Fruit fly (Drosophila melanogaster) whole organism, embryonic: ENCODE data around the gene CG15330.

Experiments
- Ada2b ChIP-seq: fragments of 200-800 bp; sonication (Bioruptor generic); IDR thresholded peaks from 2 replicates; pipeline ENCODE4 v1.3.6; 2022; ENCODE audit warnings: missing biosample characterization, missing genetic modification characterization
- Aef1 ChIP-seq: fragments of 200-800 bp; sonication (Bioruptor generic); IDR thresholded peaks from 3 replicates; pipeline ENCODE4 v1.3.6; 2022; ENCODE audit warnings: missing biosample characterization, missing genetic modification characterization
- BEAF-32 ChIP-seq: fragments of 200-800 bp; sonication (Bioruptor generic); optimal IDR thresholded peaks from 3 replicates; lab custom pipeline; 2017; ENCODE audit warnings: missing biosample characterization, missing genetic modification characterization, mild to moderate bottlenecking, moderate library complexity, missing genetic modification reagents
- Bgb ChIP-seq: fragments of 200-800 bp; sonication (Bioruptor generic); IDR thresholded peaks from 2 replicates; pipeline ENCODE4 v1.3.6; 2022; ENCODE audit warnings: missing biosample characterization, missing genetic modification characterization; ENCODE audit not compliant: partially characterized antibody
- Blimp-1 ChIP-seq: fragments of 200-800 bp; sonication (Bioruptor generic); optimal IDR thresholded peaks from 3 replicates; lab custom pipeline; 2018; ENCODE audit warnings: missing biosample characterization, missing genetic modification characterization, mild to moderate bottlenecking, moderate library complexity, missing genetic modification reagents
- BtbVII ChIP-seq: fragments of 200-800 bp; sonication (Bioruptor generic); optimal IDR thresholded peaks from 3 replicates; lab custom pipeline; 2017; ENCODE audit warnings: missing biosample characterization, mild to moderate bottlenecking, missing genetic modification characterization
- CG10267 ChIP-seq: fragments of 200-800 bp; sonication (Bioruptor generic); optimal IDR thresholded peaks from 2 replicates; lab custom pipeline; 2018; ENCODE audit warnings: missing biosample characterization, mild to moderate bottlenecking, missing genetic modification characterization, moderate library complexity
- CG10565 ChIP-seq: fragments of 200-800 bp; sonication (Bioruptor generic); optimal IDR thresholded peaks from 3 replicates; lab custom pipeline; 2016; ENCODE audit warnings: missing biosample characterization, mild to moderate bottlenecking, missing genetic modification characterization
- CG12219 ChIP-seq: fragments of 200-800 bp; sonication (Bioruptor generic); optimal IDR thresholded peaks from 3 replicates; lab custom pipeline; 2018; ENCODE audit warnings: missing biosample characterization, mild to moderate bottlenecking, missing genetic modification characterization
- CG13424 ChIP-seq: fragments of 200-800 bp; sonication (Bioruptor generic); optimal IDR thresholded peaks from 2 replicates; lab custom pipeline; 2019; ENCODE audit warnings: missing biosample characterization, mild to moderate bottlenecking, missing genetic modification characterization, moderate library complexity
- CG14860 ChIP-seq: fragments of 200-800 bp; sonication (Bioruptor generic); IDR thresholded peaks from 3 replicates; pipeline ENCODE4 v1.3.6; 2022; ENCODE audit warnings: missing biosample characterization, missing genetic modification characterization; ENCODE audit not compliant: partially characterized antibody
- CG15601 ChIP-seq: fragments of 200-800 bp; sonication (Bioruptor generic); optimal IDR thresholded peaks from 3 replicates; lab custom pipeline; 2019; ENCODE audit warnings: missing biosample characterization, mild to moderate bottlenecking, missing genetic modification characterization, moderate library complexity
- CG18599 ChIP-seq: fragments of 200-800 bp; sonication (Bioruptor generic); optimal IDR thresholded peaks from 3 replicates; lab custom pipeline; 2017; ENCODE audit warnings: missing biosample characterization, missing genetic modification characterization, mild to moderate bottlenecking, moderate library complexity, missing genetic modification reagents
- CG2129 ChIP-seq: fragments of 200-800 bp; sonication (Bioruptor generic); IDR thresholded peaks from 2 replicates; pipeline ENCODE4 v1.3.6; 2022; ENCODE audit warnings: missing biosample characterization, missing genetic modification characterization; ENCODE audit not compliant: partially characterized antibody
- CG30020 ChIP-seq: fragments of 200-800 bp; optimal IDR thresholded peaks from 2 replicates; lab custom pipeline; 2019; ENCODE audit warnings: missing biosample characterization, mild to moderate bottlenecking, missing genetic modification characterization, moderate library complexity
- CG31365 ChIP-seq: fragments of 200-800 bp; sonication (Bioruptor generic); optimal IDR thresholded peaks from 2 replicates; lab custom pipeline; 2018; ENCODE audit warnings: missing biosample characterization, mild to moderate bottlenecking, missing genetic modification characterization
- CG32532 ChIP-seq: fragments of 200-800 bp; sonication (Bioruptor generic); IDR thresholded peaks from 2 replicates; pipeline ENCODE4 v1.3.6; 2022; ENCODE audit warnings: missing biosample characterization, missing genetic modification characterization
- CG34224 ChIP-seq: fragments of 200-800 bp; sonication (Bioruptor generic); IDR thresholded peaks from 3 replicates; pipeline ENCODE4 v1.3.6; 2022; ENCODE audit warnings: missing biosample characterization, missing genetic modification characterization; ENCODE audit not compliant: partially characterized antibody
- CG3847 ChIP-seq: fragments of 200-800 bp; sonication (Bioruptor generic); IDR thresholded peaks from 2 replicates; pipeline ENCODE4 v1.3.6; 2022; ENCODE audit warnings: missing biosample characterization, missing genetic modification characterization
- CG42726 ChIP-seq: fragments of 200-800 bp; sonication (Bioruptor generic); IDR thresholded peaks from 2 replicates; pipeline ENCODE4 v1.3.6; 2022; ENCODE audit warnings: missing biosample characterization, missing genetic modification characterization; ENCODE audit not compliant: partially characterized antibody
- CG4328 ChIP-seq: fragments of 200-800 bp; sonication (Bioruptor generic); optimal IDR thresholded peaks from 3 replicates; lab custom pipeline; 2017; ENCODE audit warnings: missing biosample characterization, missing genetic modification reagents, missing genetic modification characterization
- CG6254 ChIP-seq: fragments of 200-800 bp; sonication (Bioruptor generic); optimal IDR thresholded peaks from 3 replicates; lab custom pipeline; 2017; ENCODE audit warnings: mild to moderate bottlenecking, missing biosample characterization, missing genetic modification reagents, missing genetic modification characterization
- CG6654 ChIP-seq: fragments of 200-800 bp; sonication (Bioruptor generic); optimal IDR thresholded peaks from 2 replicates; lab custom pipeline; 2017; ENCODE audit warnings: missing biosample characterization, mild to moderate bottlenecking, missing genetic modification characterization
- Deaf1 ChIP-seq: fragments of 200-800 bp; optimal IDR thresholded peaks from 3 replicates; lab custom pipeline; 2019; ENCODE audit warnings: missing biosample characterization, mild to moderate bottlenecking, missing genetic modification characterization, moderate library complexity
- HHEX ChIP-seq: fragments of 200-800 bp; sonication (Bioruptor generic); optimal IDR thresholded peaks from 3 replicates; lab custom pipeline; 2017; ENCODE audit warnings: missing biosample characterization, mild to moderate bottlenecking, missing genetic modification characterization, missing genetic modification reagents
- HLH4C ChIP-seq: fragments of 200-800 bp; sonication (Bioruptor generic); IDR thresholded peaks from 3 replicates; pipeline ENCODE4 v1.3.6; 2022; ENCODE audit warnings: missing biosample characterization, missing genetic modification characterization; ENCODE audit not compliant: partially characterized antibody
- Kr ChIP-seq: fragments of 200-800 bp; sonication (Bioruptor generic); optimal IDR thresholded peaks from 2 replicates; lab custom pipeline; 2017; ENCODE audit warnings: missing biosample characterization, mild to moderate bottlenecking, missing genetic modification characterization
- Lhr ChIP-seq: fragments of 200-800 bp; sonication (Bioruptor generic); optimal IDR thresholded peaks from 3 replicates; lab custom pipeline; 2017; ENCODE audit warnings: mild to moderate bottlenecking, missing biosample characterization, missing genetic modification reagents, missing genetic modification characterization
- NFAT ChIP-seq: fragments of 200-800 bp; sonication (Bioruptor generic); IDR thresholded peaks from 2 replicates; pipeline ENCODE4 v1.3.6; 2022; ENCODE audit warnings: missing biosample characterization, missing genetic modification characterization
- Rfx ChIP-seq: fragments of 200-800 bp; sonication (Bioruptor generic); IDR thresholded peaks from 2 replicates; pipeline ENCODE4 v1.3.6; 2022; ENCODE audit warnings: missing biosample characterization, missing genetic modification characterization
- Sry-δ ChIP-seq: fragments of 200-800 bp; sonication (Bioruptor generic); optimal IDR thresholded peaks from 2 replicates; lab custom pipeline; 2016; ENCODE audit warnings: missing biosample characterization, missing genetic modification characterization
- Trl ChIP-seq, 3 experiments: fragments of >200 bp in 2 of 3; fragments of 200-800 bp in 1 of 3; sonication (Bioruptor generic) in 1 of 3; optimal IDR thresholded peaks; 2 replicates in 1 of 3; 3 replicates in 2 of 3; lab custom pipeline; 2016 to 2017; ENCODE audit warnings: missing biosample characterization in 1 of 3, missing genetic modification characterization in 1 of 3
- chm ChIP-seq: fragments of 200-800 bp; sonication (Bioruptor generic); IDR thresholded peaks from 2 replicates; pipeline ENCODE4 v1.3.6; 2022; ENCODE audit warnings: missing biosample characterization, missing genetic modification characterization
- emc ChIP-seq: fragments of 200-800 bp; sonication (Bioruptor generic); optimal IDR thresholded peaks from 2 replicates; lab custom pipeline; 2016; ENCODE audit warnings: missing biosample characterization, missing genetic modification characterization
- ham ChIP-seq: fragments of 200-800 bp; sonication (Bioruptor generic); IDR thresholded peaks from 2 replicates; pipeline ENCODE4 v1.3.6; 2022; ENCODE audit warnings: missing biosample characterization, missing genetic modification characterization
- hb ChIP-seq: fragments of 200-800 bp; sonication (Bioruptor generic); IDR thresholded peaks from 3 replicates; pipeline ENCODE4 v1.3.6; 2022; ENCODE audit warnings: missing biosample characterization, missing genetic modification characterization; ENCODE audit not compliant: partially characterized antibody
- hkb ChIP-seq, 2 experiments: fragments of 200-800 bp in 1 of 2; fragments of >200 bp in 1 of 2; sonication (Bioruptor generic) in 1 of 2; IDR thresholded peaks in 1 of 2; optimal IDR thresholded peaks in 1 of 2; 2 replicates each; pipeline versions ENCODE4 v1.3.6 to Lab custom; 2017 to 2022; ENCODE audit warnings: missing biosample characterization in 1 of 2, missing genetic modification characterization in 1 of 2
- jigr1 ChIP-seq: fragments of 200-800 bp; sonication (Bioruptor generic); IDR thresholded peaks from 3 replicates; pipeline ENCODE4 v1.3.6; 2022; ENCODE audit warnings: missing biosample characterization, missing genetic modification characterization
- knrl ChIP-seq: fragments of 200-800 bp; sonication (Bioruptor generic); IDR thresholded peaks from 3 replicates; pipeline ENCODE4 v1.3.6; 2022; ENCODE audit warnings: missing biosample characterization, missing genetic modification characterization; ENCODE audit not compliant: partially characterized antibody
- lilli ChIP-seq: fragments of 200-800 bp; sonication (Bioruptor generic); optimal IDR thresholded peaks from 3 replicates; lab custom pipeline; 2016; ENCODE audit warnings: missing biosample characterization, missing genetic modification characterization
- lola ChIP-seq, 3 experiments: fragments of >200 bp in 2 of 3; fragments of 200-800 bp in 1 of 3; sonication (Bioruptor generic) in 1 of 3; optimal IDR thresholded peaks; 2 replicates each; lab custom pipeline; 2017 to 2019; ENCODE audit warnings: missing biosample characterization in 3 of 3, missing genetic modification characterization in 3 of 3, mild to moderate bottlenecking in 1 of 3, moderate library complexity in 1 of 3
- nau ChIP-seq: fragments of 200-800 bp; sonication (Bioruptor generic); optimal IDR thresholded peaks from 3 replicates; lab custom pipeline; 2017; ENCODE audit warnings: missing biosample characterization, mild to moderate bottlenecking, missing genetic modification characterization, missing genetic modification reagents
- nerfin-1 ChIP-seq: fragments of 200-800 bp; sonication (Bioruptor generic); optimal IDR thresholded peaks from 3 replicates; lab custom pipeline; 2019; ENCODE audit warnings: missing biosample characterization, mild to moderate bottlenecking, missing genetic modification characterization, moderate library complexity
- so ChIP-seq: fragments of 200-800 bp; sonication (Bioruptor generic); IDR thresholded peaks from 3 replicates; pipeline ENCODE4 v1.3.6; 2022; ENCODE audit warnings: missing biosample characterization, missing genetic modification characterization
- tna ChIP-seq: fragments of 200-800 bp; sonication (Bioruptor generic); IDR thresholded peaks from 2 replicates; pipeline ENCODE4 v1.3.6; 2022; ENCODE audit warnings: missing biosample characterization, missing genetic modification characterization; ENCODE audit not compliant: partially characterized antibody
- trem ChIP-seq: fragments of 200-800 bp; optimal IDR thresholded peaks from 3 replicates; lab custom pipeline; 2019; ENCODE audit warnings: missing biosample characterization, mild to moderate bottlenecking, missing genetic modification characterization, moderate library complexity
- vfl ChIP-seq: fragments of 200-800 bp; sonication (Bioruptor generic); optimal IDR thresholded peaks from 2 replicates; lab custom pipeline; 2016; ENCODE audit warnings: missing biosample characterization, missing genetic modification characterization

The CG15330 gene

dm6 chrX:7946858-7947313, 9.0 kb upstream of the CG15330 start, which contains the start of gene orion (continued):
- TF ChIP-seq CG6254 (GFP tag; lab: Kevin White, UChicago) (peak; percentile 98), CG3847 (GFP tag; lab: Robert Waterston, UW) (peak; percentile 32; the same call in 1 of the 2 replicates), HLH4C (peak; percentile 72), BEAF-32 (peak; percentile 65), CG34224 (peak; percentile 82), vfl (no peak), nerfin-1 (tag; lab: Kevin White, UChicago) (peak; percentile 15), HHEX (peak; percentile 30), Deaf1 (tag; lab: Kevin White, UChicago) (no peak), CG32532 (GFP tag; lab: Robert Waterston, UW) (peak; percentile 31; the same call in 1 of the 2 replicates), BtbVII (GFP tag; lab: Kevin White, UChicago) (peak; percentile 39), CG13424 (tag; lab: Kevin White, UChicago) (peak; percentile 27), CG15601 (tag; lab: Kevin White, UChicago) (no peak), ham (GFP tag; lab: Robert Waterston, UW) (no peak), tna (GFP tag; lab: Robert Waterston, UW) (peak; percentile 75), CG2129 (GFP tag; lab: Robert Waterston, UW) (peak; percentile 56; the same call in 1 of the 2 replicates), hb (GFP tag; lab: Robert Waterston, UW) (peak; percentile 64; the same call in 2 of the 3 replicates), trem (peak; percentile 2), CG42726 (GFP tag; lab: Robert Waterston, UW) (peak; percentile 62; the same call in 1 of the 2 replicates), lola (GFP tag; optimal IDR thresholded peaks at IDR 0.05; lab: Kevin White, UChicago) (no peak), emc (GFP tag; lab: Kevin White, UChicago) (no peak), CG14860 (GFP tag; lab: Robert Waterston, UW) (peak; percentile 73), Kr (GFP tag; lab: Kevin White, UChicago) (no peak), chm (GFP tag; lab: Robert Waterston, UW) (peak; percentile 33; the same call in 1 of the 2 replicates), CG6654 (GFP tag; lab: Kevin White, UChicago) (no peak), CG30020 (tag; lab: Kevin White, UChicago) (peak; percentile 29), CG31365 (tag; lab: Kevin White, UChicago) (no peak), CG12219 (peak; percentile 15), nau (GFP tag; lab: Kevin White, UChicago) (no peak), CG10565 (GFP tag; lab: Kevin White, UChicago) (no peak), NFAT (no peak), CG18599 (GFP tag; lab: Kevin White, UChicago) (peak; percentile 40), Lhr (no peak), CG4328 (GFP tag; lab: Kevin White, UChicago) (no peak), knrl (GFP tag; lab: Robert Waterston, UW) (peak; percentile 68), Ada2b (0 out of 2 replicates have a peak, but pooled peaks have one; percentile 20), so (GFP tag; lab: Robert Waterston, UW) (peak; percentile 66; the same call in 1 of the 3 replicates), jigr1 (no peak), CG10267 (tag; lab: Kevin White, UChicago) (peak; percentile 21), lilli (GFP tag; lab: Kevin White, UChicago) (peak; percentile 42), Sry-δ (GFP tag; lab: Kevin White, UChicago) (peak; percentile 48), Bgb (GFP tag; lab: Robert Waterston, UW) (peak; percentile 82), Blimp-1 (GFP tag; lab: Kevin White, UChicago) (no peak), Rfx (peak; percentile 65), Trl (optimal IDR thresholded peaks at IDR 0.05; lab: Kevin White, UChicago) (peak; percentile 26 to 52), Trl (GFP tag; optimal IDR thresholded peaks at IDR 0.05; lab: Kevin White, UChicago) (no peak), hkb (optimal IDR thresholded peaks at IDR 0.05; lab: Kevin White, UChicago) (no peak), hkb (GFP tag; IDR thresholded peaks at IDR 0.05; lab: Robert Waterston, UW) (peak; percentile 35; the same call in 1 of the 2 replicates), Aef1 (GFP tag; lab: Robert Waterston, UW) (no peak)
